Fruit fly (Drosophila melanogaster) whole organism, embryonic: Measurements from ENCODE around the gene mRpL55.
A peak's percentile ranks its signal among the peaks of the same experiment; 100 is the strongest.

Experiments
- CG10147 ChIP-seq: fragments of 200-800 bp; sonication (Bioruptor generic); optimal IDR thresholded peaks from 2 replicates; lab custom pipeline; 2019; ENCODE audit warnings: missing biosample characterization, mild to moderate bottlenecking, missing genetic modification characterization, moderate library complexity
- CG10274 ChIP-seq: fragments of 200-800 bp; sonication (Bioruptor generic); optimal IDR thresholded peaks from 3 replicates; lab custom pipeline; 2017; ENCODE audit warnings: missing biosample characterization, mild to moderate bottlenecking, missing genetic modification characterization
- CG10654 ChIP-seq: fragments of 200-800 bp; sonication (Bioruptor generic); optimal IDR thresholded peaks from 2 replicates; lab custom pipeline; 2016; ENCODE audit warnings: missing biosample characterization, missing genetic modification characterization
- CG12659 ChIP-seq: fragments of 200-800 bp; sonication (Bioruptor generic); optimal IDR thresholded peaks from 3 replicates; lab custom pipeline; 2017; ENCODE audit warnings: mild to moderate bottlenecking, missing biosample characterization, missing genetic modification reagents, missing genetic modification characterization
- CG12769 ChIP-seq: fragments of 200-800 bp; sonication (Bioruptor generic); optimal IDR thresholded peaks from 2 replicates; lab custom pipeline; 2019; ENCODE audit warnings: missing biosample characterization, mild to moderate bottlenecking, missing genetic modification characterization, moderate library complexity
- CG14014 ChIP-seq: fragments of 200-800 bp; sonication (Bioruptor generic); IDR thresholded peaks from 2 replicates; pipeline ENCODE4 v1.3.6; 2022; ENCODE audit warnings: missing biosample characterization, missing genetic modification characterization
- CG17359 ChIP-seq: fragments of 200-800 bp; sonication (Bioruptor generic); optimal IDR thresholded peaks from 3 replicates; lab custom pipeline; 2018; ENCODE audit warnings: missing biosample characterization, mild to moderate bottlenecking, missing genetic modification characterization, moderate library complexity
- CG3065 ChIP-seq: fragments of 200-800 bp; sonication (Bioruptor generic); optimal IDR thresholded peaks from 2 replicates; lab custom pipeline; 2016; ENCODE audit warnings: missing biosample characterization, missing genetic modification characterization
- CG31224 ChIP-seq: fragments of 200-800 bp; sonication (Bioruptor generic); IDR thresholded peaks from 2 replicates; pipeline ENCODE4 v1.3.6; 2022; ENCODE audit warnings: missing biosample characterization, missing genetic modification characterization
- CG3726 ChIP-seq: fragments of 200-800 bp; sonication (Bioruptor generic); IDR thresholded peaks from 3 replicates; pipeline ENCODE4, ENCODE4 v1.3.6; 2022; ENCODE audit warnings: missing biosample characterization, missing genetic modification characterization
- CG43689 ChIP-seq: fragments of 200-800 bp; sonication (Bioruptor generic); IDR thresholded peaks from 2 replicates; pipeline ENCODE4 v1.3.6; 2022; ENCODE audit warnings: missing biosample characterization, missing genetic modification characterization
- CG4820 ChIP-seq: fragments of 200-800 bp; sonication (Bioruptor generic); optimal IDR thresholded peaks from 3 replicates; lab custom pipeline; 2016; ENCODE audit warnings: missing biosample characterization, missing genetic modification characterization
- CG6175 ChIP-seq: fragments of 200-800 bp; sonication (Bioruptor generic); IDR thresholded peaks from 3 replicates; pipeline ENCODE4 v1.3.6; 2022; ENCODE audit warnings: missing biosample characterization, missing genetic modification characterization
- CG6813 ChIP-seq: fragments of 200-800 bp; sonication (Bioruptor generic); optimal IDR thresholded peaks from 2 replicates; lab custom pipeline; 2017; ENCODE audit warnings: missing biosample characterization, missing genetic modification characterization, mild to moderate bottlenecking, moderate library complexity, missing genetic modification reagents
- CG7372 ChIP-seq: fragments of 200-800 bp; sonication (Bioruptor generic); IDR thresholded peaks from 2 replicates; pipeline ENCODE4 v1.3.6; 2022; ENCODE audit warnings: missing biosample characterization, missing genetic modification characterization
- CG7556 ChIP-seq: fragments of 200-800 bp; sonication (Bioruptor generic); optimal IDR thresholded peaks from 2 replicates; lab custom pipeline; 2017; ENCODE audit warnings: missing biosample characterization, mild to moderate bottlenecking, missing genetic modification characterization
- CG9797 ChIP-seq: fragments of 200-800 bp; sonication (Bioruptor generic); optimal IDR thresholded peaks from 3 replicates; lab custom pipeline; 2018; ENCODE audit warnings: missing biosample characterization, mild to moderate bottlenecking, missing genetic modification characterization
- CTCF ChIP-seq: fragments of 200-800 bp; sonication (Bioruptor generic); optimal IDR thresholded peaks from 2 replicates; lab custom pipeline; 2017; ENCODE audit warnings: missing biosample characterization, mild to moderate bottlenecking, missing genetic modification characterization, moderate library complexity
- Chrac-16 ChIP-seq: fragments of 200-800 bp; sonication (Bioruptor generic); optimal IDR thresholded peaks from 3 replicates; lab custom pipeline; 2016; ENCODE audit warnings: missing biosample characterization, missing genetic modification characterization
- CrebB ChIP-seq: fragments of 200-800 bp; sonication (Bioruptor generic); optimal IDR thresholded peaks from 3 replicates; lab custom pipeline; 2018; ENCODE audit warnings: missing biosample characterization, mild to moderate bottlenecking, missing genetic modification characterization
- Dek ChIP-seq: fragments of 200-800 bp; sonication (Bioruptor generic); optimal IDR thresholded peaks from 3 replicates; lab custom pipeline; 2019; ENCODE audit warnings: missing biosample characterization, mild to moderate bottlenecking, missing genetic modification characterization, moderate library complexity
- Dref ChIP-seq: fragments of 200-800 bp; sonication (Bioruptor generic); IDR thresholded peaks from 2 replicates; pipeline ENCODE4 v1.3.6; 2022; ENCODE audit warnings: missing biosample characterization, missing genetic modification characterization
- Gug ChIP-seq: fragments of 200-800 bp; sonication (Bioruptor generic); IDR thresholded peaks from 4 replicates; pipeline ENCODE4 v1.3.6; 2022; ENCODE audit warnings: missing biosample characterization, missing genetic modification characterization
- HLH3B ChIP-seq: fragments of 200-800 bp; sonication (Bioruptor generic); IDR thresholded peaks from 2 replicates; pipeline ENCODE4 v1.3.6; 2022; ENCODE audit warnings: missing biosample characterization, missing genetic modification characterization
- HLHmδ ChIP-seq: fragments of 200-800 bp; sonication (Bioruptor generic); optimal IDR thresholded peaks from 2 replicates; lab custom pipeline; 2018; ENCODE audit warnings: missing biosample characterization, mild to moderate bottlenecking, missing genetic modification characterization, moderate library complexity
- MBD-R2 ChIP-seq: fragments of 200-800 bp; sonication (Bioruptor generic); IDR thresholded peaks from 2 replicates; pipeline ENCODE4 v1.3.6; 2022; ENCODE audit warnings: missing biosample characterization, missing genetic modification characterization
- MTF-1 ChIP-seq: fragments of 200-800 bp; sonication (Bioruptor generic); optimal IDR thresholded peaks from 2 replicates; lab custom pipeline; 2018; ENCODE audit warnings: missing biosample characterization, mild to moderate bottlenecking, missing genetic modification characterization, borderline replicate concordance
- Oli ChIP-seq: fragments of 200-800 bp; sonication (Bioruptor generic); optimal IDR thresholded peaks from 2 replicates; lab custom pipeline; 2018; ENCODE audit warnings: missing biosample characterization, mild to moderate bottlenecking, missing genetic modification characterization, moderate library complexity
- Ravus ChIP-seq: fragments of 200-800 bp; sonication (Bioruptor generic); IDR thresholded peaks from 2 replicates; pipeline ENCODE4 v1.3.6; 2022; ENCODE audit warnings: missing biosample characterization, missing genetic modification characterization
- Sox100B ChIP-seq: fragments of 200-800 bp; sonication (Bioruptor generic); optimal IDR thresholded peaks from 3 replicates; lab custom pipeline; 2018; ENCODE audit warnings: missing biosample characterization, mild to moderate bottlenecking, missing genetic modification characterization
- Spps ChIP-seq: fragments of 200-800 bp; sonication (Bioruptor generic); optimal IDR thresholded peaks from 2 replicates; lab custom pipeline; 2018; ENCODE audit warnings: missing biosample characterization, mild to moderate bottlenecking, missing genetic modification characterization
- Sry-β ChIP-seq: fragments of 200-800 bp; sonication (Bioruptor generic); optimal IDR thresholded peaks from 2 replicates; lab custom pipeline; 2018; ENCODE audit warnings: missing biosample characterization, mild to moderate bottlenecking, missing genetic modification characterization, moderate library complexity
- Stat92E ChIP-seq, 3 experiments: fragments of >200 bp in 2 of 3; fragments of 200-800 bp in 1 of 3; sonication (Bioruptor generic) in 1 of 3; optimal IDR thresholded peaks; 2 replicates each; lab custom pipeline; 2017 to 2019; ENCODE audit warnings: missing biosample characterization in 3 of 3, missing genetic modification characterization in 3 of 3, mild to moderate bottlenecking in 1 of 3, moderate library complexity in 1 of 3
- ase ChIP-seq: fragments of 200-800 bp; sonication (Bioruptor generic); IDR thresholded peaks from 3 replicates; pipeline ENCODE4 v1.3.6; 2022; ENCODE audit warnings: missing biosample characterization, missing genetic modification characterization
- cad ChIP-seq: fragments of >200 bp; optimal IDR thresholded peaks from 2 replicates; lab custom pipeline; 2017; ENCODE audit warnings: missing biosample characterization, missing genetic modification characterization
- corto ChIP-seq: fragments of 200-800 bp; sonication (Bioruptor generic); optimal IDR thresholded peaks from 2 replicates; lab custom pipeline; 2016; ENCODE audit warnings: missing biosample characterization, mild to moderate bottlenecking, missing genetic modification characterization, moderate library complexity
- emc ChIP-seq: fragments of 200-800 bp; sonication (Bioruptor generic); optimal IDR thresholded peaks from 2 replicates; lab custom pipeline; 2016; ENCODE audit warnings: missing biosample characterization, missing genetic modification characterization
- esg ChIP-seq: fragments of 200-800 bp; sonication (Bioruptor generic); conservative IDR thresholded peaks from 2 replicates; pipeline ENCODE4 v1.3.6; 2022; ENCODE audit warnings: missing biosample characterization, missing genetic modification characterization
- eyg ChIP-seq: fragments of 200-800 bp; sonication (Bioruptor generic); optimal IDR thresholded peaks from 3 replicates; lab custom pipeline; 2016; ENCODE audit warnings: missing biosample characterization, missing genetic modification characterization
- fu2 ChIP-seq: fragments of 200-800 bp; sonication (Bioruptor generic); optimal IDR thresholded peaks from 2 replicates; lab custom pipeline; 2016; ENCODE audit warnings: missing biosample characterization, missing genetic modification characterization
- grau ChIP-seq: fragments of 200-800 bp; optimal IDR thresholded peaks from 3 replicates; lab custom pipeline; 2019; ENCODE audit warnings: missing biosample characterization, mild to moderate bottlenecking, missing genetic modification characterization, moderate library complexity
- jing ChIP-seq: fragments of 200-800 bp; sonication (Bioruptor generic); optimal IDR thresholded peaks from 2 replicates; lab custom pipeline; 2018; ENCODE audit warnings: missing biosample characterization, mild to moderate bottlenecking, missing genetic modification characterization
- onecut ChIP-seq: fragments of 200-800 bp; sonication (Bioruptor generic); IDR thresholded peaks from 2 replicates; pipeline ENCODE4 v1.3.6; 2022; ENCODE audit warnings: missing biosample characterization, missing genetic modification characterization
- pho ChIP-seq: fragments of 200-800 bp; sonication (Bioruptor generic); optimal IDR thresholded peaks from 2 replicates; lab custom pipeline; 2016; ENCODE audit warnings: missing biosample characterization, missing genetic modification characterization
- repo ChIP-seq: fragments of 200-800 bp; sonication (Bioruptor generic); optimal IDR thresholded peaks from 2 replicates; lab custom pipeline; 2016; ENCODE audit warnings: missing biosample characterization, missing genetic modification characterization
- sens ChIP-seq: fragments of 200-800 bp; sonication (Bioruptor generic); peaks from one replicate; lab custom pipeline; 2016; ENCODE audit warnings: missing biosample characterization, missing genetic modification characterization
- stc ChIP-seq: fragments of 200-800 bp; sonication (Bioruptor generic); IDR thresholded peaks from 2 replicates; pipeline ENCODE4 v1.3.6; 2022; ENCODE audit warnings: missing biosample characterization, missing genetic modification characterization
- ttk ChIP-seq: fragments of 200-800 bp; sonication (Bioruptor generic); IDR thresholded peaks from 2 replicates; pipeline ENCODE4 v2.1.2; 2022; ENCODE audit warnings: missing biosample characterization, missing genetic modification characterization
- vnd ChIP-seq: fragments of 200-800 bp; sonication (Bioruptor generic); IDR thresholded peaks from 3 replicates; pipeline ENCODE4 v1.3.6; 2022; ENCODE audit warnings: missing biosample characterization, missing genetic modification characterization; ENCODE audit not compliant: partially characterized antibody
- zen2 ChIP-seq: fragments of 200-800 bp; sonication (Bioruptor generic); IDR thresholded peaks from 3 replicates; pipeline ENCODE4 v1.3.6; 2022; ENCODE audit warnings: missing biosample characterization, missing genetic modification characterization; ENCODE audit not compliant: partially characterized antibody

The mRpL55 gene

dm6 chr3R:19096299-19097048, 1.8 kb upstream of the mRpL55 start, which contains the start of gene CG6040 (continued):
- TF ChIP-seq fu2 (GFP tag; lab: Kevin White, UChicago) = peak; percentile 26
- peak; percentile 3 for TF ChIP-seq CG7556 (GFP tag; lab: Kevin White, UChicago)
- peak; percentile 70 for TF ChIP-seq CG12659 (GFP tag; lab: Kevin White, UChicago)
- no peak for TF ChIP-seq corto
- no peak for TF ChIP-seq Ravus
- TF ChIP-seq MTF-1 (GFP tag; lab: Kevin White, UChicago) = peak; percentile 37
- peak; percentile 59 for TF ChIP-seq Chrac-16 (GFP tag; lab: Kevin White, UChicago)
- no peak for TF ChIP-seq ase
- 0 out of 2 replicates have a peak, but pooled peaks have one; percentile 20 for TF ChIP-seq MBD-R2 (GFP tag; lab: Robert Waterston, UW)
- TF ChIP-seq pho (GFP tag; lab: Kevin White, UChicago) = peak; percentile 64
- TF ChIP-seq HLHmδ (GFP tag; lab: Kevin White, UChicago) = no peak
- TF ChIP-seq eyg (GFP tag; lab: Kevin White, UChicago) = no peak
- no peak for TF ChIP-seq stc (GFP tag; lab: Robert Waterston, UW)
- no peak for TF ChIP-seq CG31224 (GFP tag; lab: Robert Waterston, UW)
- no peak for TF ChIP-seq ttk (GFP tag; lab: Robert Waterston, UW)
- TF ChIP-seq CG10654 (GFP tag; lab: Kevin White, UChicago) = peak; percentile 17
- TF ChIP-seq emc (GFP tag; lab: Kevin White, UChicago) = no peak
- TF ChIP-seq CG6175 = no peak
- TF ChIP-seq CG10147 (GFP tag; lab: Kevin White, UChicago) = peak; percentile 47
- TF ChIP-seq CG43689 (GFP tag; lab: Robert Waterston, UW) = peak; percentile 16; the same call in 1 of the 2 replicates
- TF ChIP-seq grau (tag; lab: Kevin White, UChicago) = peak; percentile 39
- peak; percentile 24 for TF ChIP-seq CG10274 (GFP tag; lab: Kevin White, UChicago)
- no peak for TF ChIP-seq cad
- TF ChIP-seq CG6813 = no peak
- TF ChIP-seq Sry-β (GFP tag; lab: Kevin White, UChicago) = peak; percentile 12
- peak; percentile 39 for TF ChIP-seq repo (GFP tag; lab: Kevin White, UChicago)
- TF ChIP-seq CG9797 = peak; percentile 74
- peak; percentile 62 for TF ChIP-seq CG4820 (GFP tag; lab: Kevin White, UChicago)
- TF ChIP-seq CG17359 (tag; lab: Kevin White, UChicago) = peak; percentile 31
- TF ChIP-seq Dref (GFP tag; lab: Robert Waterston, UW) = no peak
- TF ChIP-seq CG14014 = peak; percentile 42; the same call in 1 of the 2 replicates
- no peak for TF ChIP-seq vnd (GFP tag; lab: Robert Waterston, UW)
- 0 out of 2 replicates have a peak, but pooled peaks have one; percentile 25 for TF ChIP-seq HLH3B (GFP tag; lab: Robert Waterston, UW)
- TF ChIP-seq Gug = no peak
- TF ChIP-seq CTCF = peak; percentile 95
- TF ChIP-seq CG7372 (GFP tag; lab: Robert Waterston, UW) = 0 out of 2 replicates have a peak, but pooled peaks have one; percentile 10
- peak; percentile 77 for TF ChIP-seq sens (GFP tag; lab: Kevin White, UChicago)
- no peak for TF ChIP-seq Oli
- TF ChIP-seq Spps (tag; lab: Kevin White, UChicago) = no peak
- no peak for TF ChIP-seq CG12769
- TF ChIP-seq jing (GFP tag; lab: Kevin White, UChicago) = peak; percentile 17
- TF ChIP-seq onecut (GFP tag; lab: Robert Waterston, UW) = 0 out of 2 replicates have a peak, but pooled peaks have one; percentile 6
- TF ChIP-seq Dek (tag; lab: Kevin White, UChicago) = peak; percentile 57
- no peak for TF ChIP-seq CrebB (tag; lab: Kevin White, UChicago)
- peak; percentile 60; the same call in 1 of the 3 replicates for TF ChIP-seq zen2
- TF ChIP-seq CG3065 (GFP tag; lab: Kevin White, UChicago) = no peak
- TF ChIP-seq CG3726 (GFP tag; lab: Robert Waterston, UW) = no peak
- no peak for TF ChIP-seq Stat92E (GFP tag; optimal IDR thresholded peaks at IDR 0.05; lab: Kevin White, UChicago)
- peak; percentile 24 for TF ChIP-seq Sox100B (GFP tag; lab: Kevin White, UChicago)
- no peak for TF ChIP-seq esg (GFP tag; lab: Robert Waterston, UW)
